Fruit fly (Drosophila melanogaster) whole organism, embryonic: ENCODE measurements around the gene CG4820.

ENCODE experiments used
- Abd-B ChIP-seq: fragments of 200-800 bp; sonication (Bioruptor generic); optimal IDR thresholded peaks from 2 replicates; lab custom pipeline; 2018; ENCODE audit warnings: missing biosample characterization, mild to moderate bottlenecking, missing genetic modification characterization, moderate library complexity
- CG10462 ChIP-seq: fragments of 200-800 bp; sonication (Bioruptor generic); optimal IDR thresholded peaks from 2 replicates; lab custom pipeline; 2016; ENCODE audit warnings: missing biosample characterization, missing genetic modification characterization
- CG11695 ChIP-seq: fragments of 200-800 bp; sonication (Bioruptor generic); IDR thresholded peaks from 3 replicates; pipeline ENCODE4 v1.3.6; 2022; ENCODE audit warnings: missing biosample characterization, missing genetic modification characterization
- CG11696 ChIP-seq: fragments of 200-800 bp; sonication (Bioruptor generic); IDR thresholded peaks from 2 replicates; pipeline ENCODE4 v1.3.6; 2022; ENCODE audit warnings: missing biosample characterization, missing genetic modification characterization
- CG14441 ChIP-seq: fragments of 200-800 bp; sonication (Bioruptor generic); IDR thresholded peaks from 2 replicates; pipeline ENCODE4 v1.3.6; 2022; ENCODE audit warnings: missing biosample characterization, missing genetic modification characterization
- CG14667 ChIP-seq: fragments of 200-800 bp; sonication (Bioruptor generic); IDR thresholded peaks from 2 replicates; pipeline ENCODE4 v1.3.6; 2022; ENCODE audit warnings: missing biosample characterization, missing genetic modification characterization
- CG15479 ChIP-seq: fragments of 200-800 bp; sonication (Bioruptor generic); optimal IDR thresholded peaks from 3 replicates; lab custom pipeline; 2019; ENCODE audit warnings: missing biosample characterization, mild to moderate bottlenecking, missing genetic modification characterization, moderate library complexity
- CG4360 ChIP-seq: fragments of 200-800 bp; sonication (Bioruptor generic); IDR thresholded peaks from 2 replicates; pipeline ENCODE4 v1.3.6; 2022; ENCODE audit warnings: missing biosample characterization, missing genetic modification characterization
- CG6175 ChIP-seq: fragments of 200-800 bp; sonication (Bioruptor generic); IDR thresholded peaks from 3 replicates; pipeline ENCODE4 v1.3.6; 2022; ENCODE audit warnings: missing biosample characterization, missing genetic modification characterization
- CG9727 ChIP-seq: fragments of 200-800 bp; sonication (Bioruptor generic); optimal IDR thresholded peaks from 3 replicates; lab custom pipeline; 2017; ENCODE audit warnings: missing biosample characterization, mild to moderate bottlenecking, missing genetic modification characterization
- Dek ChIP-seq: fragments of 200-800 bp; sonication (Bioruptor generic); optimal IDR thresholded peaks from 3 replicates; lab custom pipeline; 2019; ENCODE audit warnings: missing biosample characterization, mild to moderate bottlenecking, missing genetic modification characterization, moderate library complexity
- Fer2 ChIP-seq: fragments of 200-800 bp; sonication (Bioruptor generic); optimal IDR thresholded peaks from 2 replicates; lab custom pipeline; 2018; ENCODE audit warnings: missing biosample characterization, mild to moderate bottlenecking, missing genetic modification characterization, moderate library complexity
- Gug ChIP-seq: fragments of 200-800 bp; sonication (Bioruptor generic); IDR thresholded peaks from 4 replicates; pipeline ENCODE4 v1.3.6; 2022; ENCODE audit warnings: missing biosample characterization, missing genetic modification characterization
- HLH4C ChIP-seq: fragments of 200-800 bp; sonication (Bioruptor generic); IDR thresholded peaks from 3 replicates; pipeline ENCODE4 v1.3.6; 2022; ENCODE audit warnings: missing biosample characterization, missing genetic modification characterization; ENCODE audit not compliant: partially characterized antibody
- Hr51 ChIP-seq, 2 experiments: fragments of 200-800 bp; sonication (Bioruptor generic); optimal IDR thresholded peaks; 2 replicates in 1 of 2; 3 replicates in 1 of 2; lab custom pipeline; 2016 to 2018; ENCODE audit warnings: missing biosample characterization in 2 of 2, missing genetic modification characterization in 2 of 2, mild to moderate bottlenecking in 1 of 2, moderate library complexity in 1 of 2
- MBD-R2 ChIP-seq: fragments of 200-800 bp; sonication (Bioruptor generic); IDR thresholded peaks from 2 replicates; pipeline ENCODE4 v1.3.6; 2022; ENCODE audit warnings: missing biosample characterization, missing genetic modification characterization
- Myb ChIP-seq: fragments of 200-800 bp; sonication (Bioruptor generic); optimal IDR thresholded peaks from 2 replicates; lab custom pipeline; 2016; ENCODE audit warnings: missing biosample characterization, missing genetic modification characterization
- NFAT ChIP-seq: fragments of 200-800 bp; sonication (Bioruptor generic); IDR thresholded peaks from 2 replicates; pipeline ENCODE4 v1.3.6; 2022; ENCODE audit warnings: missing biosample characterization, missing genetic modification characterization
- NK7.1 ChIP-seq: fragments of 200-800 bp; sonication (Bioruptor generic); optimal IDR thresholded peaks from 3 replicates; lab custom pipeline; 2016; ENCODE audit warnings: missing biosample characterization, missing genetic modification characterization
- Nf-YB ChIP-seq: fragments of 200-800 bp; sonication (Bioruptor generic); optimal IDR thresholded peaks from 3 replicates; lab custom pipeline; 2019; ENCODE audit warnings: missing biosample characterization, mild to moderate bottlenecking, missing genetic modification characterization, moderate library complexity
- Nf-YC ChIP-seq: fragments of 200-800 bp; optimal IDR thresholded peaks from 3 replicates; lab custom pipeline; 2019; ENCODE audit warnings: missing biosample characterization, mild to moderate bottlenecking, missing genetic modification characterization, moderate library complexity
- Oaz ChIP-seq: fragments of 200-800 bp; sonication (Bioruptor generic); IDR thresholded peaks from 2 replicates; pipeline ENCODE4 v1.3.6; 2022; ENCODE audit warnings: missing biosample characterization, missing genetic modification characterization
- Ravus ChIP-seq: fragments of 200-800 bp; sonication (Bioruptor generic); IDR thresholded peaks from 2 replicates; pipeline ENCODE4 v1.3.6; 2022; ENCODE audit warnings: missing biosample characterization, missing genetic modification characterization
- bowl ChIP-seq: fragments of 200-800 bp; sonication (Bioruptor generic); IDR thresholded peaks from 2 replicates; pipeline ENCODE4 v1.3.6; 2022; ENCODE audit warnings: missing biosample characterization, missing genetic modification characterization
- cg ChIP-seq: fragments of 200-800 bp; sonication (Bioruptor generic); optimal IDR thresholded peaks from 3 replicates; lab custom pipeline; 2019; ENCODE audit warnings: missing biosample characterization, mild to moderate bottlenecking, missing genetic modification characterization, moderate library complexity
- corto ChIP-seq: fragments of 200-800 bp; sonication (Bioruptor generic); optimal IDR thresholded peaks from 2 replicates; lab custom pipeline; 2016; ENCODE audit warnings: missing biosample characterization, mild to moderate bottlenecking, missing genetic modification characterization, moderate library complexity
- en ChIP-seq: fragments of 200-800 bp; sonication (Bioruptor generic); optimal IDR thresholded peaks from 2 replicates; lab custom pipeline; 2016; ENCODE audit warnings: missing biosample characterization, missing genetic modification characterization
- esg ChIP-seq: fragments of 200-800 bp; sonication (Bioruptor generic); conservative IDR thresholded peaks from 2 replicates; pipeline ENCODE4 v1.3.6; 2022; ENCODE audit warnings: missing biosample characterization, missing genetic modification characterization
- gcm2 ChIP-seq: fragments of 200-800 bp; sonication (Bioruptor generic); optimal IDR thresholded peaks from 2 replicates; lab custom pipeline; 2016; ENCODE audit warnings: missing biosample characterization, missing genetic modification characterization
- insv ChIP-seq, 2 experiments: fragments of 200-800 bp; sonication (Bioruptor generic); optimal IDR thresholded peaks; 3 replicates each; lab custom pipeline; 2016 to 2018; ENCODE audit warnings: missing biosample characterization in 2 of 2, missing genetic modification characterization in 2 of 2
- jigr1 ChIP-seq: fragments of 200-800 bp; sonication (Bioruptor generic); IDR thresholded peaks from 3 replicates; pipeline ENCODE4 v1.3.6; 2022; ENCODE audit warnings: missing biosample characterization, missing genetic modification characterization
- kni ChIP-seq: fragments of 200-800 bp; sonication (Bioruptor generic); optimal IDR thresholded peaks from 3 replicates; lab custom pipeline; 2017; ENCODE audit warnings: mild to moderate bottlenecking, missing biosample characterization, missing genetic modification reagents, missing genetic modification characterization
- lmd ChIP-seq: fragments of 200-800 bp; sonication (Bioruptor generic); IDR thresholded peaks from 2 replicates; pipeline ENCODE4 v1.3.6; 2022; ENCODE audit warnings: missing biosample characterization, missing genetic modification characterization
- lov ChIP-seq, 2 experiments: fragments of 200-800 bp in 1 of 2; fragments of >200 bp in 1 of 2; sonication (Bioruptor generic) in 1 of 2; IDR thresholded peaks in 1 of 2; optimal IDR thresholded peaks in 1 of 2; 2 replicates in 1 of 2; 3 replicates in 1 of 2; pipeline versions ENCODE4 v1.3.6 to Lab custom; 2017 to 2022; ENCODE audit warnings: missing biosample characterization in 1 of 2, missing genetic modification characterization in 1 of 2
- nerfin-1 ChIP-seq: fragments of 200-800 bp; sonication (Bioruptor generic); optimal IDR thresholded peaks from 3 replicates; lab custom pipeline; 2019; ENCODE audit warnings: missing biosample characterization, mild to moderate bottlenecking, missing genetic modification characterization, moderate library complexity
- odd ChIP-seq: fragments of 200-800 bp; sonication (Bioruptor generic); optimal IDR thresholded peaks from 2 replicates; lab custom pipeline; 2017; ENCODE audit warnings: missing biosample characterization, mild to moderate bottlenecking, missing genetic modification characterization
- otp ChIP-seq: fragments of 200-800 bp; sonication (Bioruptor generic); IDR thresholded peaks from 3 replicates; pipeline ENCODE4, ENCODE4 v1.3.6; 2022; ENCODE audit warnings: missing biosample characterization, missing genetic modification characterization
- phol ChIP-seq: fragments of 200-800 bp; sonication (Bioruptor generic); optimal IDR thresholded peaks from 3 replicates; lab custom pipeline; 2018; ENCODE audit warnings: missing biosample characterization, mild to moderate bottlenecking, missing genetic modification characterization, moderate library complexity
- ranshi ChIP-seq: fragments of 200-800 bp; sonication (Bioruptor generic); IDR thresholded peaks from 2 replicates; pipeline ENCODE4 v1.3.6; 2022; ENCODE audit warnings: missing biosample characterization, missing genetic modification characterization
- seq ChIP-seq: fragments of 200-800 bp; sonication (Bioruptor generic); IDR thresholded peaks from 2 replicates; pipeline ENCODE4 v1.3.6; 2022; ENCODE audit warnings: missing biosample characterization, missing genetic modification characterization
- sisA ChIP-seq: fragments of 200-800 bp; sonication (Bioruptor generic); IDR thresholded peaks from 2 replicates; pipeline ENCODE4 v1.3.6; 2022; ENCODE audit warnings: missing biosample characterization, missing genetic modification characterization
- sob ChIP-seq: fragments of 200-800 bp; sonication (Bioruptor generic); IDR thresholded peaks from 2 replicates; pipeline ENCODE4 v1.3.6; 2022; ENCODE audit warnings: missing biosample characterization, missing genetic modification characterization
- trem ChIP-seq: fragments of 200-800 bp; optimal IDR thresholded peaks from 3 replicates; lab custom pipeline; 2019; ENCODE audit warnings: missing biosample characterization, mild to moderate bottlenecking, missing genetic modification characterization, moderate library complexity
- zen ChIP-seq: fragments of 200-800 bp; sonication (Bioruptor generic); optimal IDR thresholded peaks from 3 replicates; lab custom pipeline; 2018; ENCODE audit warnings: missing biosample characterization, mild to moderate bottlenecking, missing genetic modification characterization, moderate library complexity

Gene CG4820

dm6 chr3R:11260966-11261530, 44.7 kb downstream of the CG4820 start (continued):
- TF ChIP-seq esg (GFP tag; lab: Robert Waterston, UW) (no peak), odd (no peak), trem (no peak), Hr51 (GFP tag; optimal IDR thresholded peaks at IDR 0.05; lab: Kevin White, UChicago) (no peak), NK7.1 (no peak), zen (tag; lab: Kevin White, UChicago) (peak; percentile 51), CG6175 (GFP tag; lab: Robert Waterston, UW) (no peak), CG11696 (GFP tag; lab: Robert Waterston, UW) (no peak), lov (optimal IDR thresholded peaks at IDR 0.05; lab: Kevin White, UChicago) (no peak), lov (GFP tag; IDR thresholded peaks at IDR 0.05; lab: Robert Waterston, UW) (no peak), sisA (GFP tag; lab: Robert Waterston, UW) (no peak), ranshi (no peak), Gug (GFP tag; lab: Robert Waterston, UW) (no peak), gcm2 (GFP tag; lab: Kevin White, UChicago) (no peak), Fer2 (no peak), bowl (GFP tag; lab: Robert Waterston, UW) (no peak), Oaz (GFP tag; lab: Robert Waterston, UW) (no peak), Dek (no peak), corto (GFP tag; lab: Kevin White, UChicago) (no peak), jigr1 (GFP tag; lab: Robert Waterston, UW) (no peak), Myb (GFP tag; lab: Kevin White, UChicago) (no peak), CG11695 (GFP tag; lab: Robert Waterston, UW) (no peak), NFAT (GFP tag; lab: Robert Waterston, UW) (no peak), cg (peak; percentile 68), CG4360 (no peak), seq (GFP tag; lab: Robert Waterston, UW) (peak; percentile 85), MBD-R2 (GFP tag; lab: Robert Waterston, UW) (no peak), CG15479 (GFP tag; lab: Kevin White, UChicago) (no peak), sob (no peak), CG14441 (no peak), Nf-YB (GFP tag; lab: Kevin White, UChicago) (peak; percentile 82), kni (GFP tag; lab: Kevin White, UChicago) (no peak), otp (GFP tag; lab: Robert Waterston, UW) (no peak), lmd (no peak), insv (GFP tag; optimal IDR thresholded peaks at IDR 0.05; lab: Kevin White, UChicago) (peak; percentile 10 to 93), nerfin-1 (tag; lab: Kevin White, UChicago) (no peak), Ravus (GFP tag; lab: Robert Waterston, UW) (no peak), HLH4C (GFP tag; lab: Robert Waterston, UW) (no peak), CG14667 (no peak), phol (peak; percentile 60), Nf-YC (tag; lab: Kevin White, UChicago) (peak; percentile 90), CG9727 (GFP tag; lab: Kevin White, UChicago) (no peak), en (no peak), Abd-B (no peak), CG10462 (no peak)
